Fruit fly (Drosophila melanogaster): ENCODE measurements around the gene CG34429.

dm6 chr3L:13080418-13080817 lies 17.6 kb downstream of the CG34429 start:
- TF ChIP-seq svp (GFP tag), result peak; percentile 10
- no peak for TF ChIP-seq CG8119 (GFP tag; IDR thresholded peaks at IDR 0.05)
- TF ChIP-seq Ets96B (tag; optimal IDR thresholded peaks at IDR 0.05), result no peak
- no peak for TF ChIP-seq dac (GFP tag; optimal IDR thresholded peaks at IDR 0.05)
- TF ChIP-seq CG11762 (GFP tag; optimal IDR thresholded peaks at IDR 0.05; ENCODE audit: insufficient read depth), result no peak
- no peak for TF ChIP-seq Sox15 (GFP tag; optimal IDR thresholded peaks at IDR 0.05)
- TF ChIP-seq Eip75B (GFP tag; optimal IDR thresholded peaks at IDR 0.05), result no peak
- TF ChIP-seq Gug (GFP tag; IDR thresholded peaks at IDR 0.05), result no peak
- TF ChIP-seq CG6163 (GFP tag; IDR thresholded peaks at IDR 0.05), result no peak
- TF ChIP-seq Hr39 (GFP tag; optimal IDR thresholded peaks at IDR 0.05), result no peak
- TF ChIP-seq CG3032 (tag; optimal IDR thresholded peaks at IDR 0.05), result no peak
- no peak for TF ChIP-seq Met (GFP tag; optimal IDR thresholded peaks at IDR 0.05)
- TF ChIP-seq Lpt (GFP tag; optimal IDR thresholded peaks at IDR 0.05), result no peak
- no peak for TF ChIP-seq CG11902 (GFP tag; optimal IDR thresholded peaks at IDR 0.05)

Measured in whole organism, prepupa.